Worm (Caenorhabditis elegans) whole organism, late embryonic: ENCODE measurements around the gene D2096.5.

Experiments used
- C08G9.2 ChIP-seq: sonication (generic microtip); optimal IDR thresholded peaks from 2 replicates; lab custom pipeline; 2016; ENCODE audit warnings: mild to moderate bottlenecking, missing genetic modification characterization, moderate library complexity, missing compliant biosample characterization
- F13H6.1 ChIP-seq: sonication (generic microtip); optimal IDR thresholded peaks from 2 replicates; lab custom pipeline; 2016; ENCODE audit warnings: missing genetic modification characterization, missing compliant biosample characterization
- K02D7.2 ChIP-seq: sonication (generic microtip); optimal IDR thresholded peaks from 2 replicates; lab custom pipeline; 2017; ENCODE audit warnings: mild to moderate bottlenecking, missing genetic modification characterization, missing compliant biosample characterization
- ama-1 ChIP-seq: fragments of 150-350 bp; optimal IDR thresholded peaks from 2 replicates; lab custom pipeline; 2014
- ceh-14 ChIP-seq: sonication (generic microtip); optimal IDR thresholded peaks from 2 replicates; lab custom pipeline; 2016; ENCODE audit warnings: missing genotype, missing genetic modification characterization, missing compliant biosample characterization
- ceh-2 ChIP-seq: sonication (generic microtip); optimal IDR thresholded peaks from 2 replicates; lab custom pipeline; 2016; ENCODE audit warnings: missing genotype, missing genetic modification characterization, missing compliant biosample characterization
- ceh-22 ChIP-seq: sonication (generic microtip); optimal IDR thresholded peaks from 2 replicates; lab custom pipeline; 2017; ENCODE audit warnings: missing biosample characterization, missing genetic modification characterization
- ceh-24 ChIP-seq: sonication (generic microtip); optimal IDR thresholded peaks from 2 replicates; lab custom pipeline; 2016; ENCODE audit warnings: mild to moderate bottlenecking, missing genetic modification characterization, missing compliant biosample characterization
- ceh-30 ChIP-seq: fragments of 150-350 bp; optimal IDR thresholded peaks from 2 replicates; lab custom pipeline; 2014; ENCODE audit warnings: missing biosample characterization, missing genetic modification characterization
- ceh-31 ChIP-seq: sonication (generic microtip); optimal IDR thresholded peaks from 2 replicates; lab custom pipeline; 2016; ENCODE audit warnings: missing genetic modification characterization, missing compliant biosample characterization
- ceh-34 ChIP-seq: sonication (generic microtip); optimal IDR thresholded peaks from 2 replicates; lab custom pipeline; 2016; ENCODE audit warnings: mild to moderate bottlenecking, missing genetic modification characterization, missing compliant biosample characterization
- ceh-48 ChIP-seq: sonication (generic microtip); optimal IDR thresholded peaks from 2 replicates; lab custom pipeline; 2016; ENCODE audit warnings: missing genetic modification characterization, inconsistent platforms, missing compliant biosample characterization
- che-1 ChIP-seq: sonication (generic microtip); optimal IDR thresholded peaks from 2 replicates; lab custom pipeline; 2016; ENCODE audit warnings: mild to moderate bottlenecking, missing genetic modification characterization, missing compliant biosample characterization
- dve-1 ChIP-seq: sonication (generic microtip); optimal IDR thresholded peaks from 2 replicates; lab custom pipeline; 2017; ENCODE audit warnings: antibody characterized with exemption, mild to moderate bottlenecking, missing genetic modification characterization, missing compliant biosample characterization
- elt-2 ChIP-seq: sonication (generic microtip); optimal IDR thresholded peaks from 2 replicates; lab custom pipeline; 2016; ENCODE audit warnings: missing genetic modification reagents, missing genetic modification characterization, missing compliant biosample characterization
- ets-4 ChIP-seq: sonication (generic microtip); optimal IDR thresholded peaks from 2 replicates; lab custom pipeline; 2016; ENCODE audit warnings: missing genetic modification characterization, missing compliant biosample characterization
- fkh-6 ChIP-seq: sonication (generic microtip); optimal IDR thresholded peaks from 2 replicates; lab custom pipeline; 2016; ENCODE audit warnings: missing genetic modification characterization, missing compliant biosample characterization
- gmeb-2 ChIP-seq: sonication (generic microtip); optimal IDR thresholded peaks from 2 replicates; lab custom pipeline; 2016; ENCODE audit warnings: missing genetic modification characterization, inconsistent platforms, missing compliant biosample characterization
- hlh-30 ChIP-seq: sonication (generic microtip); optimal IDR thresholded peaks from 2 replicates; lab custom pipeline; 2017; ENCODE audit warnings: antibody characterized with exemption, missing genetic modification characterization, missing compliant biosample characterization; ENCODE audit not compliant: insufficient read depth
- hlh-8 ChIP-seq: sonication (generic microtip); optimal IDR thresholded peaks from 2 replicates; lab custom pipeline; 2016; ENCODE audit warnings: missing genotype, missing genetic modification characterization, missing compliant biosample characterization
- lim-6 ChIP-seq: sonication (generic microtip); optimal IDR thresholded peaks from 2 replicates; lab custom pipeline; 2016; ENCODE audit warnings: missing genetic modification characterization, missing compliant biosample characterization
- mec-3 ChIP-seq: sonication (generic microtip); optimal IDR thresholded peaks from 2 replicates; lab custom pipeline; 2016; ENCODE audit warnings: borderline replicate concordance, missing genetic modification characterization, missing compliant biosample characterization
- nfya-1 ChIP-seq: sonication (generic microtip); optimal IDR thresholded peaks from 2 replicates; lab custom pipeline; 2017; ENCODE audit warnings: missing genetic modification characterization, mild to moderate bottlenecking, missing compliant biosample characterization, antibody characterized with exemption, moderate library complexity
- nhr-232 ChIP-seq: sonication (generic microtip); optimal IDR thresholded peaks from 2 replicates; lab custom pipeline; 2016; ENCODE audit warnings: missing genetic modification characterization, missing compliant biosample characterization
- npax-4 ChIP-seq: sonication (generic microtip); optimal IDR thresholded peaks from 2 replicates; lab custom pipeline; 2016; ENCODE audit warnings: missing genetic modification characterization, missing compliant biosample characterization
- pag-3 ChIP-seq: sonication (generic microtip); optimal IDR thresholded peaks from 2 replicates; lab custom pipeline; 2016; ENCODE audit warnings: missing compliant biosample characterization, missing genetic modification characterization, borderline replicate concordance
- pat-9 ChIP-seq: fragments of 200-800 bp; sonication (Bioruptor generic); optimal IDR thresholded peaks from 2 replicates; lab custom pipeline; 2018; ENCODE audit warnings: mild to moderate bottlenecking, missing genetic modification characterization, moderate library complexity, missing compliant biosample characterization
- pax-1 ChIP-seq: fragments of 150-350 bp; optimal IDR thresholded peaks from 2 replicates; lab custom pipeline; 2014; ENCODE audit warnings: missing biosample characterization, missing genetic modification characterization
- pha-2 ChIP-seq: sonication (generic microtip); optimal IDR thresholded peaks from 2 replicates; lab custom pipeline; 2017; ENCODE audit warnings: mild to moderate bottlenecking, missing genetic modification characterization, missing compliant biosample characterization
- pha-4 ChIP-seq: fragments of 150-350 bp; optimal IDR thresholded peaks from 2 replicates; lab custom pipeline; 2018; ENCODE audit warnings: missing biosample characterization, missing genetic modification reagents, missing genetic modification characterization
- pros-1 ChIP-seq: fragments of 150-350 bp; optimal IDR thresholded peaks from 2 replicates; lab custom pipeline; 2014; ENCODE audit warnings: missing biosample characterization, missing genetic modification reagents, missing genetic modification characterization
- ref-2 ChIP-seq: sonication (generic microtip); optimal IDR thresholded peaks from 2 replicates; lab custom pipeline; 2016; ENCODE audit warnings: missing genetic modification characterization, missing compliant biosample characterization
- rnt-1 ChIP-seq: sonication (generic microtip); optimal IDR thresholded peaks from 2 replicates; lab custom pipeline; 2016; ENCODE audit warnings: missing genetic modification characterization, missing compliant biosample characterization
- sdc-2 ChIP-seq: sonication (generic microtip); optimal IDR thresholded peaks from 2 replicates; lab custom pipeline; 2016; ENCODE audit warnings: missing genotype, missing genetic modification characterization, missing compliant biosample characterization
- sox-2 ChIP-seq: fragments of 200-800 bp; sonication (Bioruptor generic); IDR thresholded peaks from 2 replicates; pipeline ENCODE4 v1.3.6; 2022; ENCODE audit warnings: missing genetic modification reagents, missing genetic modification characterization, missing compliant biosample characterization
- syd-9 ChIP-seq: sonication (generic microtip); optimal IDR thresholded peaks from 2 replicates; lab custom pipeline; 2016; ENCODE audit warnings: mild to moderate bottlenecking, missing genetic modification characterization, moderate library complexity, missing compliant biosample characterization
- tbx-2 ChIP-seq: sonication (generic microtip); optimal IDR thresholded peaks from 2 replicates; lab custom pipeline; 2016; ENCODE audit warnings: missing genetic modification characterization, missing compliant biosample characterization
- tbx-7 ChIP-seq: sonication (generic microtip); optimal IDR thresholded peaks from 2 replicates; lab custom pipeline; 2016; ENCODE audit warnings: missing genotype, missing genetic modification characterization, missing compliant biosample characterization
- ttx-3 ChIP-seq: sonication (generic microtip); optimal IDR thresholded peaks from 2 replicates; lab custom pipeline; 2016; ENCODE audit warnings: missing genetic modification reagents, missing genetic modification characterization, missing compliant biosample characterization
- unc-3 ChIP-seq, 2 experiments: fragments of 200-800 bp in 1 of 2; sonication (Bioruptor generic) in 1 of 2; sonication (generic microtip) in 1 of 2; conservative IDR thresholded peaks in 1 of 2; optimal IDR thresholded peaks in 1 of 2; 2 replicates each; pipeline versions ENCODE4 v1.3.6 to Lab custom; 2016 to 2022; ENCODE audit warnings: missing compliant biosample characterization in 2 of 2, missing genetic modification characterization in 2 of 2, missing genetic modification reagents in 1 of 2
- unc-42 ChIP-seq: sonication (generic microtip); optimal IDR thresholded peaks from 2 replicates; lab custom pipeline; 2016; ENCODE audit warnings: missing genotype, missing genetic modification characterization, missing compliant biosample characterization
- unc-55 ChIP-seq: sonication (generic microtip); optimal IDR thresholded peaks from 2 replicates; lab custom pipeline; 2017; ENCODE audit warnings: missing biosample characterization, missing genetic modification reagents, missing genetic modification characterization
- unc-86 ChIP-seq: sonication (generic microtip); optimal IDR thresholded peaks from 2 replicates; lab custom pipeline; 2016; ENCODE audit warnings: missing genetic modification characterization, missing compliant biosample characterization
- ztf-16 ChIP-seq: sonication (generic microtip); optimal IDR thresholded peaks from 2 replicates; lab custom pipeline; 2017; ENCODE audit warnings: missing genetic modification characterization, missing compliant biosample characterization

D2096.5 gene

ce11 chrIV:8333988-8334863 lies 25.3 kb downstream of the D2096.5 start, which contains the start of gene his-32:
Gene his-32 (plus strand): TSS chrIV:8334305.
- TF ChIP-seq ceh-22 (no peak), dve-1 (tag; lab: Kevin White, UChicago) (peak; percentile 34), ets-4 (tag; lab: Kevin White, UChicago) (no peak), tbx-7 (tag; lab: Kevin White, UChicago) (peak; percentile 79), sdc-2 (tag; lab: Kevin White, UChicago) (peak; percentile 56), nhr-232 (tag; lab: Kevin White, UChicago) (no peak), hlh-30 (peak; percentile 83), ceh-48 (tag; lab: Kevin White, UChicago) (no peak), tbx-2 (tag; lab: Kevin White, UChicago) (peak; percentile 81), pat-9 (tag; lab: Kevin White, UChicago) (peak; percentile 41), ztf-16 (tag; lab: Kevin White, UChicago) (peak; percentile 66), sox-2 (peak; percentile 83), ref-2 (tag; lab: Kevin White, UChicago) (peak; percentile 90), ttx-3 (tag; lab: Kevin White, UChicago) (no peak), pha-4 (tag; lab: Kevin White, UChicago) (no peak), ceh-34 (tag; lab: Kevin White, UChicago) (peak; percentile 85), pros-1 (tag; lab: Kevin White, UChicago) (peak; percentile 5), lim-6 (tag; lab: Kevin White, UChicago) (no peak), K02D7.2 (tag; lab: Kevin White, UChicago) (no peak), unc-55 (GFP tag; lab: Kevin White, UChicago) (peak; percentile 19), pha-2 (tag; lab: Kevin White, UChicago) (peak; percentile 35), syd-9 (tag; lab: Kevin White, UChicago) (no peak), ceh-30 (tag; lab: Kevin White, UChicago) (no peak), F13H6.1 (tag; lab: Kevin White, UChicago) (no peak), che-1 (tag; lab: Kevin White, UChicago) (no peak), rnt-1 (tag; lab: Kevin White, UChicago) (peak; percentile 34), C08G9.2 (tag; lab: Kevin White, UChicago) (peak; percentile 24), ceh-24 (tag; lab: Kevin White, UChicago) (no peak), elt-2 (tag; lab: Kevin White, UChicago) (peak; percentile 43), mec-3 (no peak), pax-1 (tag; lab: Kevin White, UChicago) (peak; percentile 85), hlh-8 (no peak), ceh-2 (tag; lab: Kevin White, UChicago) (peak; percentile 52), fkh-6 (tag; lab: Kevin White, UChicago) (peak; percentile 26), unc-3 (GFP tag; conservative IDR thresholded peaks at IDR 0.05; lab: Robert Waterston, UW) (no peak), unc-3 (tag; optimal IDR thresholded peaks at IDR 0.05; lab: Kevin White, UChicago) (no peak), npax-4 (tag; lab: Kevin White, UChicago) (no peak), ceh-31 (tag; lab: Kevin White, UChicago) (peak; percentile 86), ceh-14 (no peak), unc-42 (tag; lab: Kevin White, UChicago) (no peak), unc-86 (no peak), gmeb-2 (tag; lab: Kevin White, UChicago) (peak; percentile 3), pag-3 (tag; lab: Kevin White, UChicago) (no peak), ama-1 (lab: Kevin White, UChicago) (peak; percentile 89), nfya-1 (peak; percentile 75)
